Fruit fly (Drosophila melanogaster) whole organism, adult: ENCODE results near the gene Tgs1.

Source experiments
- CG5204 ChIP-seq: fragments of 200-800 bp; sonication (Bioruptor generic); optimal IDR thresholded peaks from 2 replicates; lab custom pipeline; 2016; ENCODE audit warnings: missing biosample characterization, missing genetic modification characterization
- Crg-1 ChIP-seq: fragments of 200-800 bp; sonication (Bioruptor generic); optimal IDR thresholded peaks from 2 replicates; lab custom pipeline; 2016; ENCODE audit warnings: missing biosample characterization, missing genetic modification characterization
- Hr96 ChIP-seq: fragments of 200-800 bp; sonication (Bioruptor generic); optimal IDR thresholded peaks from 2 replicates; lab custom pipeline; 2016; ENCODE audit warnings: missing biosample characterization, missing genetic modification characterization
- toe ChIP-seq: fragments of 200-800 bp; sonication (Bioruptor generic); optimal IDR thresholded peaks from 2 replicates; lab custom pipeline; 2016; ENCODE audit warnings: missing biosample characterization, missing genetic modification characterization

DNA sequence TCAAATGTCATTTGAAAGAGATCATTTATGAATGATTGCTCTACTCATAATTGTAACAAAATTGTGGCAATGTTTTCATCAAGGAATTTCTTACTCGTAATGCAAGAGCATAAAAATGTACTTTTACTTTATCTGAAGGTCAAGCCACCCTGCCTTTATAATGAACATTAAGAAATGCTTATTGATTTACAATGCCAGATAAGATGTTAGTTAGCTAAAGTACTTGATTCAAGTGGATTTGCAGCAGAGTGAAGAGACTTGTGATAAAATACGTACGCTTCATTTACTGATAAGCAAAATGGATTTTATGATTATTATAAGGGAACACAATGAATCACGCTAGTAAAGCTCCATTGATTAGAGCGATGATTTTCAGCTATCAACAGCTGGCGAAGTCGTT lies 36.5 kb downstream of the Tgs1 start:
- no peak for TF ChIP-seq CG5204 (GFP tag; lab: Kevin White, UChicago)
- TF ChIP-seq Hr96 (GFP tag; lab: Kevin White, UChicago) = no peak
- TF ChIP-seq toe (GFP tag; lab: Kevin White, UChicago) = no peak
- TF ChIP-seq Crg-1 (GFP tag; lab: Kevin White, UChicago) = no peak
